Fruit fly (Drosophila melanogaster): Measurements from ENCODE around the gene ohgt.
A peak's percentile ranks its signal among the peaks of the same experiment; 100 is the strongest.

dm6 chr3R:10045343-10045742 lies 3.7 kb upstream of the ohgt start, which contains the start of the genes CG11722 and mtTFB2:
- no peak for TF ChIP-seq Abd-B (GFP tag; optimal IDR thresholded peaks at IDR 0.05)
- no peak for TF ChIP-seq Hr78 (GFP tag; optimal IDR thresholded peaks at IDR 0.05)
- TF ChIP-seq dmrt93B (GFP tag; optimal IDR thresholded peaks at IDR 0.05) = no peak
- TF ChIP-seq Myc (optimal IDR thresholded peaks at IDR 0.05) = no peak
- TF ChIP-seq Hnf4 (GFP tag; optimal IDR thresholded peaks at IDR 0.05) = peak; percentile 50
- no peak for TF ChIP-seq lola (GFP tag; optimal IDR thresholded peaks at IDR 0.05)
- TF ChIP-seq pan (optimal IDR thresholded peaks at IDR 0.05) = no peak
- no peak for TF ChIP-seq Sp1 (GFP tag; optimal IDR thresholded peaks at IDR 0.05)
- no peak for TF ChIP-seq fru (GFP tag; optimal IDR thresholded peaks at IDR 0.05)
- no peak for TF ChIP-seq sv (GFP tag; optimal IDR thresholded peaks at IDR 0.05)
- no peak for TF ChIP-seq dsf (GFP tag; optimal IDR thresholded peaks at IDR 0.05; ENCODE audit: borderline replicate concordance)
- no peak for TF ChIP-seq usp (GFP tag; optimal IDR thresholded peaks at IDR 0.05)
- no peak for TF ChIP-seq Jra (GFP tag; optimal IDR thresholded peaks at IDR 0.05)
- no peak for TF ChIP-seq brk (GFP tag; optimal IDR thresholded peaks at IDR 0.05)

Data from whole organism, wandering third instar larva.